Fruit fly (Drosophila melanogaster) whole organism, prepupa: ENCODE data around the gene CG31038.

ENCODE experiments used
- Blimp-1 ChIP-seq: fragments of 200-800 bp; sonication (Bioruptor generic); optimal IDR thresholded peaks from 3 replicates; lab custom pipeline; 2017; ENCODE audit warnings: missing biosample characterization, missing genetic modification characterization, mild to moderate bottlenecking, moderate library complexity, missing genetic modification reagents
- CG11762 ChIP-seq: fragments of 200-800 bp; sonication (Bioruptor generic); optimal IDR thresholded peaks from 3 replicates; lab custom pipeline; 2016; ENCODE audit warnings: missing biosample characterization, missing genetic modification characterization; ENCODE audit not compliant: insufficient read depth
- CG16779 ChIP-seq: fragments of 200-800 bp; sonication (Bioruptor generic); optimal IDR thresholded peaks from 3 replicates; lab custom pipeline; 2017; ENCODE audit warnings: missing biosample characterization, mild to moderate bottlenecking, missing genetic modification characterization
- CG7368 ChIP-seq: fragments of 200-800 bp; sonication (Bioruptor generic); optimal IDR thresholded peaks from 3 replicates; lab custom pipeline; 2016; ENCODE audit warnings: missing biosample characterization, missing genetic modification characterization
- Eip78C ChIP-seq: fragments of 200-800 bp; sonication (Bioruptor generic); peaks from one replicate; lab custom pipeline; 2016; ENCODE audit warnings: missing biosample characterization, missing genetic modification characterization
- Ets21C ChIP-seq: fragments of 200-800 bp; sonication (Bioruptor generic); optimal IDR thresholded peaks from 3 replicates; lab custom pipeline; 2016; ENCODE audit warnings: missing biosample characterization, missing genetic modification characterization
- Gug ChIP-seq: fragments of 200-800 bp; sonication (Bioruptor generic); IDR thresholded peaks from 2 replicates; pipeline ENCODE4 v1.3.6; 2022; ENCODE audit warnings: missing biosample characterization, missing genetic modification characterization
- Hr38 ChIP-seq: sonication (Bioruptor generic); optimal IDR thresholded peaks from 2 replicates; lab custom pipeline; 2016; ENCODE audit warnings: missing biosample characterization, missing genetic modification characterization
- OdsH ChIP-seq: fragments of 200-800 bp; sonication (Bioruptor generic); optimal IDR thresholded peaks from 3 replicates; lab custom pipeline; 2016; ENCODE audit warnings: missing biosample characterization, missing genetic modification characterization
- cyc ChIP-seq: fragments of 200-800 bp; sonication (Bioruptor generic); optimal IDR thresholded peaks from 3 replicates; lab custom pipeline; 2016; ENCODE audit warnings: missing biosample characterization, missing genetic modification characterization
- esn ChIP-seq: fragments of 200-800 bp; sonication (Bioruptor generic); optimal IDR thresholded peaks from 2 replicates; lab custom pipeline; 2016; ENCODE audit warnings: missing biosample characterization, mild to moderate bottlenecking, missing genetic modification characterization, moderate library complexity
- fd59A ChIP-seq: fragments of 200-800 bp; sonication (Bioruptor generic); optimal IDR thresholded peaks from 2 replicates; lab custom pipeline; 2017; ENCODE audit warnings: missing biosample characterization, mild to moderate bottlenecking, missing genetic modification characterization, missing genetic modification reagents

DNA sequence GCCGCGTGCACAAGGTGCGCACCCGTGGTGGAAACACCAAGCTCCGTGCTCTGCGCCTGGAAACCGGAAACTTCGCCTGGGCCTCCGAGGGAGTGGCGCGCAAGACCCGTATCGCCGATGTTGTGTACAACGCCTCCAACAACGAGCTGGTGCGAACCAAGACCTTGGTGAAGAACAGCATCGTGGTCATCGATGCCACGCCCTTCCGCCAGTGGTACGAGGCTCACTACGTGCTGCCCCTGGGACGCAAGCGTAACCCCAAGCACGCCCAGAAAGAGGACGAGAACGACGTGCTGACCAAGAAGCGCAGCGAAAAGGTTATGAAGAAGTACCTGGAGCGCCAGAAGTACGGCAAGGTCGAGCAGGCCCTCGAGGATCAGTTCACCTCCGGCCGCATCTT lies 14.1 kb upstream of the CG31038 start:
- no peak for TF ChIP-seq Hr38 (GFP tag; lab: Kevin White, UChicago)
- TF ChIP-seq CG7368 (GFP tag; lab: Kevin White, UChicago), result no peak
- no peak for TF ChIP-seq Gug (GFP tag; lab: Robert Waterston, UW)
- TF ChIP-seq Blimp-1 (GFP tag; lab: Kevin White, UChicago), result no peak
- no peak for TF ChIP-seq CG16779
- no peak for TF ChIP-seq CG11762 (GFP tag; lab: Kevin White, UChicago)
- no peak for TF ChIP-seq fd59A (GFP tag; lab: Kevin White, UChicago)
- no peak for TF ChIP-seq cyc (GFP tag; lab: Kevin White, UChicago)
- TF ChIP-seq esn (GFP tag; lab: Kevin White, UChicago), result no peak
- TF ChIP-seq OdsH (GFP tag; lab: Kevin White, UChicago), result no peak
- no peak for TF ChIP-seq Ets21C (GFP tag; lab: Kevin White, UChicago)
- TF ChIP-seq Eip78C (GFP tag; lab: Kevin White, UChicago), result no peak
